Worm (Caenorhabditis elegans) whole organism, early embryonic: ENCODE data around the gene C01G12.5.

Experiments used
- B0310.2 ChIP-seq: sonication (generic microtip); optimal IDR thresholded peaks from 2 replicates; lab custom pipeline; 2016; ENCODE audit warnings: mild to moderate bottlenecking, missing genetic modification characterization, missing compliant biosample characterization
- ama-1 ChIP-seq: fragments of 150-350 bp; optimal IDR thresholded peaks from 2 replicates; lab custom pipeline; 2014
- ceh-36 ChIP-seq: sonication (generic microtip); optimal IDR thresholded peaks from 2 replicates; lab custom pipeline; 2016; ENCODE audit warnings: missing genetic modification characterization, inconsistent platforms, missing compliant biosample characterization
- flt-1 ChIP-seq: fragments of 200-800 bp; sonication (Bioruptor generic); IDR thresholded peaks from 2 replicates; pipeline ENCODE4 v1.3.6; 2022; ENCODE audit warnings: missing genetic modification characterization, missing compliant biosample characterization
- sea-1 ChIP-seq: fragments of 200-800 bp; sonication (Bioruptor generic); conservative IDR thresholded peaks from 2 replicates; pipeline ENCODE4 v1.3.6; 2022; ENCODE audit warnings: missing genetic modification characterization, missing compliant biosample characterization
- tra-4 ChIP-seq: sonication (generic microtip); optimal IDR thresholded peaks from 2 replicates; lab custom pipeline; 2017; ENCODE audit warnings: missing genetic modification characterization, missing compliant biosample characterization

DNA sequence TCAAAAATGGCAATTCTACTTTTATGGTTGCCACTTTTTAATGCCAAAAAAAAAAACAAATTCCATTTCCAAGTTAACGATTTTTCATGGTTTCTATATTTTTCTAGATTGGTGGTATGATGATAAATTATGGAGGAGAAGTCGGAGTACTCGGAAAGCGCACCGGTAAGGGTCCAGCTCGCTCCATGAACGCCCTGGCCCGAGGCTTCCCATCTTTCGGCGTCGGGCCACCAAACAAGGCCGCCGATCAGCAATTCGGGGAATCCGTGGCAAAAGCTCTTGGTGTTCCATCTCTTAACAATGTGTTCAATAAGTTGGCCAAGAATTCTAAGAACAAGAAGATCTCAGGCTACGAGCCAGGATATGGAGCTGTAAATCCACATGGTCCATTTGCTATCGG is 46.7 kb upstream of the C01G12.5 start:
- TF ChIP-seq ama-1 (no peak), B0310.2 (no peak), ceh-36 (tag; lab: Kevin White, UChicago) (no peak), flt-1 (no peak), sea-1 (no peak), tra-4 (no peak)
